Worm (Caenorhabditis elegans) whole organism, L1 larva: Measurements from ENCODE around the gene F15G9.1.

ENCODE experiments used
- C34B4.2 ChIP-seq: sonication (generic microtip); optimal IDR thresholded peaks from 2 replicates; lab custom pipeline; 2017; ENCODE audit warnings: mild to moderate bottlenecking, missing genetic modification characterization, missing compliant biosample characterization
- F16B12.6 ChIP-seq: fragments of 150-350 bp; optimal IDR thresholded peaks from 2 replicates; lab custom pipeline; 2014; ENCODE audit warnings: missing biosample characterization, missing genetic modification characterization
- Y116A8C.19 ChIP-seq: sonication (generic microtip); optimal IDR thresholded peaks from 2 replicates; lab custom pipeline; 2016; ENCODE audit warnings: missing compliant biosample characterization, missing genetic modification characterization, borderline replicate concordance
- aha-1 ChIP-seq: fragments of 150-350 bp; optimal IDR thresholded peaks from 2 replicates; lab custom pipeline; 2014; ENCODE audit warnings: missing biosample characterization, missing genetic modification characterization
- ama-1 ChIP-seq: fragments of 150-350 bp; optimal IDR thresholded peaks from 2 replicates; lab custom pipeline; 2014
- blmp-1 ChIP-seq: fragments of 150-350 bp; optimal IDR thresholded peaks from 2 replicates; lab custom pipeline; 2014; ENCODE audit warnings: missing biosample characterization, missing genetic modification characterization
- ceh-8 ChIP-seq: fragments of 200-800 bp; sonication (Bioruptor generic); optimal IDR thresholded peaks from 2 replicates; lab custom pipeline; 2018; ENCODE audit warnings: mild to moderate bottlenecking, missing genetic modification characterization, moderate library complexity, missing compliant biosample characterization
- ceh-88 ChIP-seq: fragments of 200-800 bp; sonication (Bioruptor generic); IDR thresholded peaks from 2 replicates; pipeline ENCODE4 v1.3.6; 2022; ENCODE audit warnings: missing genetic modification characterization, missing compliant biosample characterization
- ceh-90 ChIP-seq: sonication (generic microtip); optimal IDR thresholded peaks from 2 replicates; lab custom pipeline; 2016; ENCODE audit warnings: missing genetic modification characterization, missing compliant biosample characterization
- ces-1 ChIP-seq: fragments of 150-350 bp; optimal IDR thresholded peaks from 2 replicates; lab custom pipeline; 2014; ENCODE audit warnings: missing biosample characterization, missing genetic modification reagents, missing genetic modification characterization
- dsc-1 ChIP-seq: sonication (generic microtip); optimal IDR thresholded peaks from 2 replicates; lab custom pipeline; 2016; ENCODE audit warnings: mild to moderate bottlenecking, missing genetic modification characterization, missing compliant biosample characterization
- efl-1 ChIP-seq, 4 experiments: fragments of 150-350 bp; optimal IDR thresholded peaks in 3 of 4; peaks in 1 of 4; 1 replicate in 1 of 4; 2 replicates in 3 of 4; lab custom pipeline; 2014; ENCODE audit warnings: missing biosample characterization in 2 of 4, missing genetic modification characterization in 2 of 4, missing genetic modification reagents in 2 of 4
- egl-13 ChIP-seq: sonication (generic microtip); optimal IDR thresholded peaks from 2 replicates; lab custom pipeline; 2016; ENCODE audit warnings: missing genotype, missing genetic modification reagents, missing genetic modification characterization, missing compliant biosample characterization
- elt-3 ChIP-seq, 6 experiments: fragments of 150-350 bp in 1 of 6; sonication (generic microtip); optimal IDR thresholded peaks; 2 replicates each; lab custom pipeline; 2017 to 2018; ENCODE audit warnings: missing biosample characterization in 6 of 6, missing genetic modification characterization in 6 of 6, inconsistent platforms in 1 of 6
- fkh-8 ChIP-seq: sonication (generic microtip); optimal IDR thresholded peaks from 2 replicates; lab custom pipeline; 2016; ENCODE audit warnings: mild to moderate bottlenecking, missing genetic modification characterization, missing compliant biosample characterization
- grh-1 ChIP-seq: fragments of 200-800 bp; sonication (Bioruptor generic); IDR thresholded peaks from 2 replicates; pipeline ENCODE4 v1.3.6; 2022; ENCODE audit warnings: missing genetic modification reagents, missing genetic modification characterization, missing compliant biosample characterization
- hpl-2 ChIP-seq: fragments of 150-350 bp; optimal IDR thresholded peaks from 2 replicates; lab custom pipeline; 2014; ENCODE audit warnings: missing biosample characterization, missing genetic modification reagents, missing genetic modification characterization
- isw-1 ChIP-seq: fragments of 200-800 bp; sonication (Bioruptor generic); IDR thresholded peaks from 2 replicates; pipeline ENCODE4 v1.3.6; 2022; ENCODE audit warnings: missing genetic modification characterization, missing compliant biosample characterization
- jun-1 ChIP-seq: fragments of 150-350 bp; optimal IDR thresholded peaks from 2 replicates; lab custom pipeline; 2014; ENCODE audit warnings: missing biosample characterization, missing genetic modification reagents, missing genetic modification characterization
- lin-13 ChIP-seq: fragments of 150-350 bp; optimal IDR thresholded peaks from 2 replicates; lab custom pipeline; 2014; ENCODE audit warnings: missing biosample characterization, missing genetic modification reagents, missing genetic modification characterization
- lin-35 ChIP-seq, 2 experiments: fragments of 150-350 bp; optimal IDR thresholded peaks; 2 replicates each; lab custom pipeline; 2014; ENCODE audit warnings: missing biosample characterization in 2 of 2, missing genetic modification characterization in 2 of 2, missing genetic modification reagents in 2 of 2
- lir-3 ChIP-seq: sonication (generic microtip); optimal IDR thresholded peaks from 2 replicates; lab custom pipeline; 2016; ENCODE audit warnings: mild to moderate bottlenecking, missing genetic modification characterization, moderate library complexity, missing compliant biosample characterization; ENCODE audit not compliant: poor library complexity
- lsy-2 ChIP-seq, 2 experiments: fragments of 150-350 bp; optimal IDR thresholded peaks; 2 replicates each; lab custom pipeline; 2014; ENCODE audit warnings: missing biosample characterization in 2 of 2, missing genetic modification characterization in 2 of 2
- mdl-1 ChIP-seq, 2 experiments: fragments of 150-350 bp; optimal IDR thresholded peaks; 2 replicates each; lab custom pipeline; 2014 to 2017; ENCODE audit warnings: missing biosample characterization in 2 of 2, missing genetic modification characterization in 2 of 2, inconsistent platforms in 1 of 2
- mef-2 ChIP-seq: fragments of 150-350 bp; optimal IDR thresholded peaks from 2 replicates; lab custom pipeline; 2014; ENCODE audit warnings: missing biosample characterization, missing genetic modification characterization
- mep-1 ChIP-seq: fragments of 150-350 bp; optimal IDR thresholded peaks from 2 replicates; lab custom pipeline; 2014; ENCODE audit warnings: missing biosample characterization, missing genetic modification characterization
- nhr-11 ChIP-seq: fragments of 150-350 bp; optimal IDR thresholded peaks from 2 replicates; lab custom pipeline; 2014; ENCODE audit warnings: missing biosample characterization, missing genetic modification characterization
- nhr-12 ChIP-seq: sonication (generic microtip); optimal IDR thresholded peaks from 2 replicates; lab custom pipeline; 2017; ENCODE audit warnings: missing biosample characterization, missing genetic modification characterization
- nhr-19 ChIP-seq: fragments of 200-800 bp; sonication (Bioruptor generic); conservative IDR thresholded peaks from 2 replicates; pipeline ENCODE4 v1.3.6; 2022; ENCODE audit warnings: missing genetic modification characterization, missing compliant biosample characterization
- nhr-28 ChIP-seq: fragments of 150-350 bp; optimal IDR thresholded peaks from 2 replicates; lab custom pipeline; 2014; ENCODE audit warnings: missing biosample characterization, missing genetic modification characterization
- nhr-47 ChIP-seq: sonication (generic microtip); optimal IDR thresholded peaks from 2 replicates; lab custom pipeline; 2016; ENCODE audit warnings: mild to moderate bottlenecking, missing genetic modification characterization, moderate library complexity, missing compliant biosample characterization
- nhr-71 ChIP-seq: sonication (generic microtip); optimal IDR thresholded peaks from 2 replicates; lab custom pipeline; 2016; ENCODE audit warnings: mild to moderate bottlenecking, missing genetic modification characterization, moderate library complexity, missing compliant biosample characterization
- nhr-85 ChIP-seq: sonication (generic microtip); peaks from one replicate; lab custom pipeline; 2016; ENCODE audit warnings: missing genetic modification characterization, inconsistent platforms, missing compliant biosample characterization
- nhr-90 ChIP-seq: sonication (generic microtip); optimal IDR thresholded peaks from 2 replicates; lab custom pipeline; 2016; ENCODE audit warnings: mild to moderate bottlenecking, missing genetic modification characterization, missing compliant biosample characterization; ENCODE audit not compliant: poor library complexity
- pag-3 ChIP-seq: sonication (generic microtip); optimal IDR thresholded peaks from 2 replicates; lab custom pipeline; 2017; ENCODE audit warnings: missing genetic modification characterization, mild to moderate bottlenecking, missing compliant biosample characterization, antibody characterized with exemption, borderline replicate concordance; ENCODE audit not compliant: insufficient read depth
- pqm-1 ChIP-seq: sonication (generic microtip); optimal IDR thresholded peaks from 3 replicates; lab custom pipeline; 2017; ENCODE audit warnings: missing biosample characterization, missing genetic modification characterization
- snu-23 ChIP-seq: sonication (generic microtip); optimal IDR thresholded peaks from 2 replicates; lab custom pipeline; 2016; ENCODE audit warnings: missing genetic modification characterization, missing compliant biosample characterization
- sox-4 ChIP-seq: sonication (generic microtip); optimal IDR thresholded peaks from 2 replicates; lab custom pipeline; 2016; ENCODE audit warnings: missing genetic modification characterization, missing compliant biosample characterization
- sptf-1 ChIP-seq: fragments of 150-350 bp; optimal IDR thresholded peaks from 2 replicates; lab custom pipeline; 2014; ENCODE audit warnings: missing biosample characterization, missing genetic modification characterization
- sup-37 ChIP-seq: fragments of 200-800 bp; sonication (Bioruptor generic); optimal IDR thresholded peaks from 2 replicates; lab custom pipeline; 2018; ENCODE audit warnings: mild to moderate bottlenecking, missing genetic modification characterization, missing compliant biosample characterization
- swsn-7 ChIP-seq: sonication (generic microtip); optimal IDR thresholded peaks from 2 replicates; lab custom pipeline; 2016; ENCODE audit warnings: missing genetic modification characterization, missing compliant biosample characterization
- unc-130 ChIP-seq: fragments of 150-350 bp; optimal IDR thresholded peaks from 2 replicates; lab custom pipeline; 2017; ENCODE audit warnings: missing biosample characterization, missing genetic modification characterization, inconsistent platforms
- unc-30 ChIP-seq: sonication (generic microtip); optimal IDR thresholded peaks from 2 replicates; lab custom pipeline; 2017; ENCODE audit warnings: missing biosample characterization, missing genetic modification characterization
- vab-15 ChIP-seq: sonication (generic microtip); optimal IDR thresholded peaks from 2 replicates; lab custom pipeline; 2017; ENCODE audit warnings: missing genotype, mild to moderate bottlenecking, missing genetic modification characterization, missing compliant biosample characterization
- xbp-1 ChIP-seq: sonication (generic microtip); optimal IDR thresholded peaks from 2 replicates; lab custom pipeline; 2016; ENCODE audit warnings: missing genetic modification characterization, missing compliant biosample characterization
- zag-1 ChIP-seq: fragments of 150-350 bp; optimal IDR thresholded peaks from 2 replicates; lab custom pipeline; 2014; ENCODE audit warnings: missing biosample characterization, missing genetic modification characterization
- ztf-4 ChIP-seq: fragments of 150-350 bp; optimal IDR thresholded peaks from 2 replicates; lab custom pipeline; 2014; ENCODE audit warnings: missing biosample characterization, missing genetic modification characterization

F15G9.1 gene

ce11 chrX:9706084-9706483 lies at the start of gene F15G9.1:
Gene F15G9.1 (plus strand): TSS chrX:9706384.
- no peak for TF ChIP-seq mef-2
- no peak for TF ChIP-seq swsn-7 (tag; lab: Kevin White, UChicago)
- TF ChIP-seq aha-1 (tag; lab: Kevin White, UChicago) = no peak
- no peak for TF ChIP-seq Y116A8C.19 (tag; lab: Kevin White, UChicago)
- no peak for TF ChIP-seq ceh-8 (GFP tag; lab: Kevin White, UChicago)
- TF ChIP-seq, all 84 proteins: peak for 0

- no peak for TF ChIP-seq snu-23 (GFP tag; lab: Kevin White, UChicago)
- TF ChIP-seq fkh-8 = peak; percentile 45
- TF ChIP-seq dsc-1 (tag; lab: Kevin White, UChicago) = peak; percentile 41
Measured at ce11 chrX:9656772-9657171, 49.4 kb upstream of the F15G9.1 start.

- TF ChIP-seq jun-1 (no peak), lin-35 (GFP tag; optimal IDR thresholded peaks at IDR 0.05; lab: Kevin White, UChicago) (no peak), dsc-1 (tag; lab: Kevin White, UChicago) (no peak), mdl-1 (tag; optimal IDR thresholded peaks at IDR 0.05; lab: Kevin White, UChicago) (no peak), lsy-2 (tag; optimal IDR thresholded peaks at IDR 0.05; lab: Kevin White, UChicago) (no peak), ces-1 (GFP tag; lab: Kevin White, UChicago) (no peak), isw-1 (GFP tag; lab: Robert Waterston, UW) (no peak), ceh-88 (GFP tag; lab: Robert Waterston, UW) (no peak), nhr-11 (tag; lab: Kevin White, UChicago) (no peak), pqm-1 (no peak), zag-1 (tag; lab: Kevin White, UChicago) (no peak)
Measured at ce11 chrX:9665944-9666343, 40.2 kb upstream of the F15G9.1 start.

- TF ChIP-seq nhr-28 (tag; lab: Kevin White, UChicago) (no peak), dsc-1 (tag; lab: Kevin White, UChicago) (no peak), sox-4 (tag; lab: Kevin White, UChicago) (no peak), swsn-7 (tag; lab: Kevin White, UChicago) (peak; percentile 4), vab-15 (tag; lab: Kevin White, UChicago) (no peak), elt-3 (tag; optimal IDR thresholded peaks at IDR 0.05; lab: Kevin White, UChicago) (peak in 4 of 6 experiments; percentile 1 to 93 (median 36)), sup-37 (GFP tag; lab: Kevin White, UChicago) (no peak), ztf-4 (tag; lab: Kevin White, UChicago) (peak; percentile 6), blmp-1 (tag; lab: Kevin White, UChicago) (peak; percentile 95), efl-1 (optimal IDR thresholded peaks at IDR 0.05; lab: Kevin White, UChicago) (peak in 1 of 2 experiments; percentile 8), efl-1 (GFP tag; optimal IDR thresholded peaks at IDR 0.05 in 1 of 2; lab: Kevin White, UChicago) (peak in 1 of 2 experiments; percentile 31), C34B4.2 (tag; lab: Kevin White, UChicago) (no peak), unc-30 (tag; lab: Kevin White, UChicago) (no peak), nhr-71 (tag; lab: Kevin White, UChicago) (peak; percentile 70), grh-1 (GFP tag; lab: Robert Waterston, UW) (0 out of 2 replicates have a peak, but pooled peaks have one; percentile 37), xbp-1 (tag; lab: Kevin White, UChicago) (peak; percentile 11), ceh-90 (tag; lab: Kevin White, UChicago) (no peak), nhr-85 (tag; lab: Kevin White, UChicago) (peak; percentile 97), unc-130 (peak; percentile 2), lin-13 (GFP tag; lab: Kevin White, UChicago) (no peak), sptf-1 (tag; lab: Kevin White, UChicago) (no peak), F16B12.6 (tag; lab: Kevin White, UChicago) (no peak), hpl-2 (GFP tag; lab: Kevin White, UChicago) (no peak), ama-1 (no peak), mep-1 (tag; lab: Kevin White, UChicago) (peak; percentile 57), nhr-47 (tag; lab: Kevin White, UChicago) (peak; percentile 19), nhr-12 (tag; lab: Kevin White, UChicago) (no peak), lir-3 (tag; lab: Kevin White, UChicago) (no peak), nhr-19 (GFP tag; lab: Robert Waterston, UW) (peak; percentile 21; the same call in 1 of the 2 replicates), ceh-8 (GFP tag; lab: Kevin White, UChicago) (no peak), pag-3 (tag; lab: Kevin White, UChicago) (peak; percentile 24), nhr-90 (tag; lab: Kevin White, UChicago) (peak; percentile 48), egl-13 (no peak), pqm-1 (no peak)
Measured at ce11 chrX:9667391-9667790, 38.8 kb upstream of the F15G9.1 start.
